Worm (Caenorhabditis elegans) whole organism, early embryonic: ENCODE results near the gene sao-1.

ENCODE experiments used
- B0310.2 ChIP-seq: sonication (generic microtip); optimal IDR thresholded peaks from 2 replicates; lab custom pipeline; 2016; ENCODE audit warnings: mild to moderate bottlenecking, missing genetic modification characterization, missing compliant biosample characterization
- F13C5.2 ChIP-seq: sonication (generic microtip); optimal IDR thresholded peaks from 2 replicates; lab custom pipeline; 2017; ENCODE audit warnings: mild to moderate bottlenecking, missing genetic modification characterization, inconsistent platforms, missing compliant biosample characterization
- aly-1 ChIP-seq: sonication (generic microtip); optimal IDR thresholded peaks from 2 replicates; lab custom pipeline; 2016; ENCODE audit warnings: missing genetic modification characterization, missing compliant biosample characterization
- ama-1 ChIP-seq: fragments of 150-350 bp; optimal IDR thresholded peaks from 2 replicates; lab custom pipeline; 2014
- ceh-13 ChIP-seq: fragments of 200-800 bp; sonication (Bioruptor generic); optimal IDR thresholded peaks from 2 replicates; lab custom pipeline; 2018; ENCODE audit warnings: mild to moderate bottlenecking, missing genetic modification characterization, missing compliant biosample characterization
- ceh-36 ChIP-seq: sonication (generic microtip); optimal IDR thresholded peaks from 2 replicates; lab custom pipeline; 2016; ENCODE audit warnings: missing genetic modification characterization, inconsistent platforms, missing compliant biosample characterization
- ets-7 ChIP-seq: sonication (generic microtip); optimal IDR thresholded peaks from 2 replicates; lab custom pipeline; 2016; ENCODE audit warnings: missing genotype, missing genetic modification characterization, missing compliant biosample characterization
- flt-1 ChIP-seq: fragments of 200-800 bp; sonication (Bioruptor generic); IDR thresholded peaks from 2 replicates; pipeline ENCODE4 v1.3.6; 2022; ENCODE audit warnings: missing genetic modification characterization, missing compliant biosample characterization
- hmbx-1 ChIP-seq: sonication (generic microtip); optimal IDR thresholded peaks from 2 replicates; lab custom pipeline; 2016; ENCODE audit warnings: mild to moderate bottlenecking, missing genetic modification characterization, missing compliant biosample characterization
- hmg-4 ChIP-seq: fragments of 200-800 bp; sonication (Bioruptor generic); optimal IDR thresholded peaks from 2 replicates; lab custom pipeline; 2018; ENCODE audit warnings: mild to moderate bottlenecking, missing genetic modification characterization, missing compliant biosample characterization
- hnd-1 ChIP-seq: sonication (generic microtip); optimal IDR thresholded peaks from 2 replicates; lab custom pipeline; 2016; ENCODE audit warnings: missing genetic modification characterization, missing compliant biosample characterization
- pes-1 ChIP-seq: fragments of 200-800 bp; sonication (Bioruptor generic); IDR thresholded peaks from 2 replicates; pipeline ENCODE4 v1.3.6; 2022; ENCODE audit warnings: missing genetic modification reagents, missing genetic modification characterization, missing compliant biosample characterization
- scrt-1 ChIP-seq: fragments of 200-800 bp; sonication (Bioruptor generic); IDR thresholded peaks from 2 replicates; pipeline ENCODE4 v1.3.6; 2022; ENCODE audit warnings: missing genetic modification characterization, missing compliant biosample characterization
- sea-1 ChIP-seq: fragments of 200-800 bp; sonication (Bioruptor generic); conservative IDR thresholded peaks from 2 replicates; pipeline ENCODE4 v1.3.6; 2022; ENCODE audit warnings: missing genetic modification characterization, missing compliant biosample characterization
- tbx-11 ChIP-seq: fragments of 200-800 bp; sonication (Bioruptor generic); IDR thresholded peaks from 2 replicates; pipeline ENCODE4 v1.3.6; 2022; ENCODE audit warnings: missing genetic modification characterization, missing compliant biosample characterization
- tbx-37 ChIP-seq: fragments of 200-800 bp; sonication (Bioruptor generic); conservative IDR thresholded peaks from 2 replicates; pipeline ENCODE4 v1.3.6; 2022; ENCODE audit warnings: missing genetic modification reagents, missing genetic modification characterization, missing compliant biosample characterization
- tra-4 ChIP-seq: sonication (generic microtip); optimal IDR thresholded peaks from 2 replicates; lab custom pipeline; 2017; ENCODE audit warnings: missing genetic modification characterization, missing compliant biosample characterization

sao-1 gene

DNA sequence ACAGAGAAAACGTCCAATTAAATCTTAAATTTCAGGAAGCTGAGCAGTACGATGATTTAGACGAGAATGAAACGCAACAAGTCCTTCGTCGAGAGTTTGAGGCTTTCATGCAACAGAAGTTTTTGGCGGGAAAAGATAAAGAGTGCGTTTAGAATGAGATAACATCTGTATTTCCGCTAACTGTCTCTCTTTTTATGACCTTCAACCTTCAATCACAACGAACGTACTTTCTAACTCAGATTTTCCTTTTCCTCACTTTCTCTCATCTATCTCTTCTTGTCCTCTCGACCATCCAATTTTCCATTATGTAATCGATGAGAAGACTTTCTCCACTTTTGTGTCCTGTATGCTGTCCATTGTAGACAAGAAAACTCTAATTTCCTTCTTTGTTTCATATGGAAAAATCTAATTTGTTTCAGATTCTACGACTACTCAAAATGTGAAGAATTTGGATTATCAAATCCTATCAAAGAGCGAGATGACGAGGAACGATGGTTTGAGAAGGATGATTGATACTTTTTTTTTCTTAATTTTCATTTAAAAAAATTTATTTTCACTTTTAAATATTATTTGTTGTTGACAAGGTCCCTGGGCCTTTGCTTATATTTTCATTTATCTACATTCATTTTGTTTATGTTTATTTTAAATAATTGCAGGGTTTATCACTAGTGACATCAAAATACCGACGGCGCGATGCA is at the start of gene sao-1:
sao-1 (plus strand) TSS at position 648 of the 698 bp plus-strand sequence.
- TF ChIP-seq ceh-13 (GFP tag; lab: Kevin White, UChicago) (no peak), aly-1 (tag; lab: Kevin White, UChicago) (no peak), ets-7 (tag; lab: Kevin White, UChicago) (no peak), hmbx-1 (tag; lab: Kevin White, UChicago) (no peak), ceh-36 (tag; lab: Kevin White, UChicago) (no peak), B0310.2 (tag; lab: Kevin White, UChicago) (no peak), tra-4 (no peak), tbx-11 (GFP tag; lab: Robert Waterston, UW) (no peak)

DNA sequence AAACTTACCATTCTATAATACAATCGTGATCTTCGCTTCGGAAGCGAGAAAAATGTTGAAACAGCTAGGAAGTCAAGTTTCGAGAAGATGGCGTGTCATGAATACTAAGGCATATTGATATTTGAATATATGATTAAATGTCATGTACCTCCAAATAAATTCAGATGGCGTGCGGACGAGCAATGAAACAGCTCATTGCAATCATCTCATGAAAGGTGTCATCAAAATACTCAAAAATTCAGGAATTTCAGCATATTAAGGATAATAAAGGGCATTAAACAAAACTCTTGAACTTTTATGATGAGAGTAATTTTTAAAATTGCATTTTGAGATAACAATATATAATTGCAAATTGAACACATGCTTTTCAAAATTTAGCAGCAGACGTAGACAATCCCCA is 48.3 kb upstream of the sao-1 start, which contains the start of gene gcy-32:
gcy-32 (minus strand) TSS at position 101 of the 400 bp plus-strand sequence.
- TF ChIP-seq F13C5.2 (tag; lab: Kevin White, UChicago): no peak
- TF ChIP-seq tbx-11 (GFP tag; lab: Robert Waterston, UW): no peak

- TF ChIP-seq pes-1 (GFP tag; lab: Robert Waterston, UW): no peak
- TF ChIP-seq F13C5.2 (tag; lab: Kevin White, UChicago): no peak
- TF ChIP-seq tra-4: no peak
- no peak for TF ChIP-seq hmbx-1 (tag; lab: Kevin White, UChicago)
- TF ChIP-seq tbx-37 (GFP tag; lab: Robert Waterston, UW): no peak
- no peak for TF ChIP-seq ama-1 (lab: Kevin White, UChicago)
- no peak for TF ChIP-seq ceh-13 (GFP tag; lab: Kevin White, UChicago)
- TF ChIP-seq sea-1 (GFP tag; lab: Robert Waterston, UW): no peak
- TF ChIP-seq ceh-36 (tag; lab: Kevin White, UChicago): no peak
- no peak for TF ChIP-seq ets-7 (tag; lab: Kevin White, UChicago)
- no peak for TF ChIP-seq hmg-4 (GFP tag; lab: Kevin White, UChicago)
- no peak for TF ChIP-seq flt-1 (GFP tag; lab: Robert Waterston, UW)
- TF ChIP-seq scrt-1 (GFP tag; lab: Robert Waterston, UW): no peak
- no peak for TF ChIP-seq hnd-1 (tag; lab: Kevin White, UChicago)
- TF ChIP-seq aly-1 (tag; lab: Kevin White, UChicago): no peak
- TF ChIP-seq tbx-11 (GFP tag; lab: Robert Waterston, UW): no peak
- TF ChIP-seq B0310.2 (tag; lab: Kevin White, UChicago): no peak
These were observed 47.5 kb upstream of the sao-1 start, which contains the start of gene str-252 for ce11 chrV:13916196-13916595. Gene str-252 (plus strand): TSS chrV:13916496.

DNA sequence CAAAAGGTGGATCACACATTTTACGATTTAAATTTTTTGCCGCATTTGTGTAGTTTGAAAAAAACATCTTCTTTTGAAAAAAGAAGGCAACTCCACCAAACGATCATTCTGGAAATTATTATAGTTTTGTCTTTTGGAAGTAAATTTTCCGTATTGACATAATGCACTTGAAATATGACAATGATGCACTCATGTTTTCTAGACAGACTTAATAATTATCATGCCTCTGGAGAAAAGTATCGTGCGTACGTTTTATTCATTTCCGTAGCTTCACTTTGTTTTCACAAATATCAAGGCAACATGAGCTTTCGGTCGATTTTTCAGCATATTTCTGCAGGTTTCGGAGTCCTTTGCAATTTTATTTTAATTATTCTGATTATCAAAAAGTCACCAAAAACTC is 45.4 kb upstream of the sao-1 start, which contains the start of gene str-250:
str-250 (plus strand) TSS at position 301 of the 400 bp plus-strand sequence.
- TF ChIP-seq tbx-37 (GFP tag; lab: Robert Waterston, UW): no peak
- TF ChIP-seq pes-1 (GFP tag; lab: Robert Waterston, UW): no peak
- TF ChIP-seq ama-1 (lab: Kevin White, UChicago): no peak
- TF ChIP-seq aly-1 (tag; lab: Kevin White, UChicago): no peak
- TF ChIP-seq hnd-1 (tag; lab: Kevin White, UChicago): no peak
- TF ChIP-seq sea-1 (GFP tag; lab: Robert Waterston, UW): no peak
- no peak for TF ChIP-seq scrt-1 (GFP tag; lab: Robert Waterston, UW)
- TF ChIP-seq tbx-11 (GFP tag; lab: Robert Waterston, UW): no peak
- TF ChIP-seq ets-7 (tag; lab: Kevin White, UChicago): no peak

DNA sequence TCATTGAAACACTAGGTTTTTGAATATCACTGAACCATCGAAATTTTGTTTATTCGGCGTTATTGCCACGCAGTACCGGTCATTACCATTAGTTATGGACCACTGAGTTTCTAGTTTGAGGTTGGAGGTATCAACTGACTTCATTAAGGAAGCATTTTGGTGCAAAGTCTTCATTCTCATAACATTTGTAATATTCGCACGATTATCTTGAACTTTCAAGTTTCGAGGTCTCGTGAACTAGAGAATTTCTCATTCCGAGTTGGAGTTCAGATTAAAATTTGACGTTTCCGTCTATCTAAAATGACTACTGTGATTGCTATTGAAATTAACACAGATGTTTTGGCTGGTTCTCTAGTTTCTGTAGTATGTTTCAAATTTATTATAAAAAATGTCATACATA is 43.0 kb upstream of the sao-1 start, which contains the start of gene srx-42:
srx-42 (plus strand) TSS at position 301 of the 400 bp plus-strand sequence.
- no peak for TF ChIP-seq ceh-36 (tag; lab: Kevin White, UChicago)
- no peak for TF ChIP-seq hmbx-1 (tag; lab: Kevin White, UChicago)
- TF ChIP-seq scrt-1 (GFP tag; lab: Robert Waterston, UW): no peak
- TF ChIP-seq flt-1 (GFP tag; lab: Robert Waterston, UW): no peak
- TF ChIP-seq F13C5.2 (tag; lab: Kevin White, UChicago): no peak
- no peak for TF ChIP-seq pes-1 (GFP tag; lab: Robert Waterston, UW)
- no peak for TF ChIP-seq B0310.2 (tag; lab: Kevin White, UChicago)
- TF ChIP-seq tbx-37 (GFP tag; lab: Robert Waterston, UW): no peak
- no peak for TF ChIP-seq aly-1 (tag; lab: Kevin White, UChicago)

DNA sequence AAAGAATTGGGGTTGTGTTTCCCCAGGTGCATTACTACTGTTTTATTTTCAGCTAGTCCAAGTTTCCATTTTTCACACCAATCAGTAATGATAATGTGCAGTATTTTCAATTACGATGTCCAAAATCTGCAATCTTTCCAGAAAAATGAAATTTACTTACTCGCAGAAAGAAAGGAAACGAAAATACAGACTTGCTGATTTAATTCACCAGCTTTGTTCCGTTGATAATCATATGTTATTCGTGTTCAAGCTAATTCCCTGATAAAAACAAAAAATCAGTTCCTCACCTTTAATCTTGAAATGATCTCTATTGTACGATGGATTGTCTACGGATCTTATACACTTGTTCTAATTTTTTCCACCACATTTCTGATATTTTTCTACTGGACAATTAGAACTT is 39.9 kb upstream of the sao-1 start, which contains the start of gene srxa-11:
srxa-11 (plus strand) TSS at position 301 of the 400 bp plus-strand sequence.
- TF ChIP-seq hmbx-1 (tag; lab: Kevin White, UChicago) (no peak), tra-4 (no peak)

DNA sequence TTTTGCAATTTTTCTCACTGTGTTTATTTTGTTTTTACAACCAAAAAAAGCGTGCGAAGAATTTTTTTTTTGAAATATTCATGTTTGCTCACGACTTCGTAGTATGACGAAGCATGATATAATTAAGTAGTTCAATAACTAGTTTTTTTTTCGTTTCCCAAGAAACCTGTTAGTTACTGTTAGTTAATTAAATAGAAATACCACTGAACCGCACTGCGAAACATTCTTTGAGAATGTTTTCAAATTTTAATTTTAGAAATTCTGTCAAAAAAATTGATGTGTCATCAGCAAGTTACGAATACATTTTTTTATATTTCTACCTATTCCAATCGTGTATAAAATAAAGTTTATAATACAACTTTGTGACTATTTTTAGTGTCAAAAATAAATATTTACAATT is 37.3 kb upstream of the sao-1 start, which contains the start of gene srxa-12:
srxa-12 (plus strand) TSS at position 301 of the 400 bp plus-strand sequence.
- TF ChIP-seq B0310.2 (tag; lab: Kevin White, UChicago): no peak
- TF ChIP-seq tbx-11 (GFP tag; lab: Robert Waterston, UW): no peak
- no peak for TF ChIP-seq scrt-1 (GFP tag; lab: Robert Waterston, UW)
- no peak for TF ChIP-seq ceh-13 (GFP tag; lab: Kevin White, UChicago)
- no peak for TF ChIP-seq tra-4
- no peak for TF ChIP-seq tbx-37 (GFP tag; lab: Robert Waterston, UW)
- TF ChIP-seq hnd-1 (tag; lab: Kevin White, UChicago): no peak
- TF ChIP-seq aly-1 (tag; lab: Kevin White, UChicago): no peak
- no peak for TF ChIP-seq hmbx-1 (tag; lab: Kevin White, UChicago)
- TF ChIP-seq pes-1 (GFP tag; lab: Robert Waterston, UW): no peak
- TF ChIP-seq flt-1 (GFP tag; lab: Robert Waterston, UW): no peak
- TF ChIP-seq sea-1 (GFP tag; lab: Robert Waterston, UW): no peak
- no peak for TF ChIP-seq F13C5.2 (tag; lab: Kevin White, UChicago)
- no peak for TF ChIP-seq hmg-4 (GFP tag; lab: Kevin White, UChicago)
- no peak for TF ChIP-seq ceh-36 (tag; lab: Kevin White, UChicago)
- no peak for TF ChIP-seq ama-1 (lab: Kevin White, UChicago)
